Worm (Caenorhabditis elegans): ENCODE results near the gene tag-290.

DNA sequence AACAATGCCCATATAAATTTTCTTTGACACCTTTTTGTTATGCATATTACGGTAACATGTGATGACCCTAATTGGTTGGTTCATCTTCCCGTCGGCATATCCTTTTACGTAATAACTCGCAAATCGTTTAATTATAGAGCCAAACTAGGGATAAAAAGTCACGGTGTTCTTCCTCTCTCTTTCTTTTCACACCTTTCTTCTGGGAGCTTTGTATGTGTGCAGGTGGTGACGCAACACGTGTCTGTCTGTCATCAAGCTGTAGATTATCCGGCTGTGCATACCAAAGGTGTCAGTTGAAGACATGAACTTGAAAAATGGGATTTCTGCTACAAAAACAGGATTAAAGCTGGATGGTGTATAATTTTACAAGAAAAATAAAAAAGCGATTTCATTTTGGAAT lies 47.5 kb downstream of the tag-290 start:
- TF ChIP-seq nhr-11 (tag; optimal IDR thresholded peaks at IDR 0.05), result no peak
- TF ChIP-seq aly-2 (tag; optimal IDR thresholded peaks at IDR 0.05), result no peak
- no peak for TF ChIP-seq fkh-8 (tag; optimal IDR thresholded peaks at IDR 0.05)
- TF ChIP-seq pqm-1 (tag; optimal IDR thresholded peaks at IDR 0.05), result no peak
- TF ChIP-seq unc-62 (GFP tag; optimal IDR thresholded peaks at IDR 0.05), result no peak
- no peak for TF ChIP-seq C16A3.4 (tag; optimal IDR thresholded peaks at IDR 0.05)
- TF ChIP-seq lin-39 (tag; optimal IDR thresholded peaks at IDR 0.05), result no peak
- TF ChIP-seq nhr-76 (tag; optimal IDR thresholded peaks at IDR 0.05), result no peak
- TF ChIP-seq lin-13 (GFP tag; optimal IDR thresholded peaks at IDR 0.05), result no peak
- no peak for TF ChIP-seq nhr-12 (tag; optimal IDR thresholded peaks at IDR 0.05)
- no peak for TF ChIP-seq rnt-1 (tag; optimal IDR thresholded peaks at IDR 0.05)
- TF ChIP-seq skn-1 (tag; optimal IDR thresholded peaks at IDR 0.05), result no peak
- TF ChIP-seq lin-14 (GFP tag; optimal IDR thresholded peaks at IDR 0.05), result no peak
